Worm (Caenorhabditis elegans): ENCODE results near the gene C05D2.8.

- TF ChIP-seq hlh-11 (tag; optimal IDR thresholded peaks at IDR 0.05) (no peak), lsy-2 (tag; optimal IDR thresholded peaks at IDR 0.05) (no peak), daf-12 (tag; optimal IDR thresholded peaks at IDR 0.05) (no peak), ZK546.5 (tag; optimal IDR thresholded peaks at IDR 0.05) (no peak), ces-1 (GFP tag; optimal IDR thresholded peaks at IDR 0.05) (no peak), unc-130 (GFP tag; optimal IDR thresholded peaks at IDR 0.05) (no peak), mdt-29 (GFP tag; IDR thresholded peaks at IDR 0.05) (no peak), madf-5 (GFP tag; IDR thresholded peaks at IDR 0.05) (no peak), egl-27 (tag; optimal IDR thresholded peaks at IDR 0.05) (no peak), ama-1 (optimal IDR thresholded peaks at IDR 0.05) (no peak), skn-1 (tag; optimal IDR thresholded peaks at IDR 0.05) (no peak), hif-1 (tag; optimal IDR thresholded peaks at IDR 0.05) (no peak), dpl-1 (GFP tag; optimal IDR thresholded peaks at IDR 0.05) (no peak)
These were observed 14.7 kb downstream of the C05D2.8 start, which contains the start of gene ced-6 for ce11 chrIII:5595445-5595844.

All from whole organism, L4 larva.